Worm (Caenorhabditis elegans) whole organism, late embryonic: ENCODE results near the gene mut-15.

Source experiments
- F13H6.1 ChIP-seq: sonication (generic microtip); optimal IDR thresholded peaks from 2 replicates; lab custom pipeline; 2016; ENCODE audit warnings: missing genetic modification characterization, missing compliant biosample characterization
- T23F11.4 ChIP-seq: fragments of 200-800 bp; sonication (Bioruptor generic); optimal IDR thresholded peaks from 2 replicates; lab custom pipeline; 2018; ENCODE audit warnings: mild to moderate bottlenecking, missing genetic modification characterization, missing compliant biosample characterization
- ama-1 ChIP-seq: fragments of 150-350 bp; optimal IDR thresholded peaks from 2 replicates; lab custom pipeline; 2014
- ceh-30 ChIP-seq: fragments of 150-350 bp; optimal IDR thresholded peaks from 2 replicates; lab custom pipeline; 2014; ENCODE audit warnings: missing biosample characterization, missing genetic modification characterization
- ceh-31 ChIP-seq: sonication (generic microtip); optimal IDR thresholded peaks from 2 replicates; lab custom pipeline; 2016; ENCODE audit warnings: missing genetic modification characterization, missing compliant biosample characterization
- ceh-48 ChIP-seq: sonication (generic microtip); optimal IDR thresholded peaks from 2 replicates; lab custom pipeline; 2016; ENCODE audit warnings: missing genetic modification characterization, inconsistent platforms, missing compliant biosample characterization
- elt-2 ChIP-seq: sonication (generic microtip); optimal IDR thresholded peaks from 2 replicates; lab custom pipeline; 2016; ENCODE audit warnings: missing genetic modification reagents, missing genetic modification characterization, missing compliant biosample characterization
- nfya-1 ChIP-seq: sonication (generic microtip); optimal IDR thresholded peaks from 2 replicates; lab custom pipeline; 2017; ENCODE audit warnings: missing genetic modification characterization, mild to moderate bottlenecking, missing compliant biosample characterization, antibody characterized with exemption, moderate library complexity
- pag-3 ChIP-seq: sonication (generic microtip); optimal IDR thresholded peaks from 2 replicates; lab custom pipeline; 2016; ENCODE audit warnings: missing compliant biosample characterization, missing genetic modification characterization, borderline replicate concordance
- pax-1 ChIP-seq: fragments of 150-350 bp; optimal IDR thresholded peaks from 2 replicates; lab custom pipeline; 2014; ENCODE audit warnings: missing biosample characterization, missing genetic modification characterization
- pqm-1 ChIP-seq: sonication (generic microtip); optimal IDR thresholded peaks from 2 replicates; lab custom pipeline; 2016; ENCODE audit warnings: missing genetic modification characterization, missing compliant biosample characterization
- ref-2 ChIP-seq: sonication (generic microtip); optimal IDR thresholded peaks from 2 replicates; lab custom pipeline; 2016; ENCODE audit warnings: missing genetic modification characterization, missing compliant biosample characterization
- tbx-2 ChIP-seq: sonication (generic microtip); optimal IDR thresholded peaks from 2 replicates; lab custom pipeline; 2016; ENCODE audit warnings: missing genetic modification characterization, missing compliant biosample characterization

ce11 chrV:14984593-14984992, 17.8 kb upstream of the mut-15 start, which contains the start of gene F02D8.4:
- TF ChIP-seq T23F11.4 (GFP tag; lab: Kevin White, UChicago) (no peak), pqm-1 (no peak), ceh-30 (tag; lab: Kevin White, UChicago) (no peak), F13H6.1 (tag; lab: Kevin White, UChicago) (no peak), ref-2 (tag; lab: Kevin White, UChicago) (no peak), ama-1 (lab: Kevin White, UChicago) (no peak), pax-1 (tag; lab: Kevin White, UChicago) (no peak), elt-2 (tag; lab: Kevin White, UChicago) (no peak), ceh-48 (tag; lab: Kevin White, UChicago) (no peak), nfya-1 (tag; lab: Kevin White, UChicago) (no peak), pag-3 (tag; lab: Kevin White, UChicago) (no peak), ceh-31 (tag; lab: Kevin White, UChicago) (no peak), tbx-2 (tag; lab: Kevin White, UChicago) (no peak)
